Fruit fly (Drosophila melanogaster): ENCODE measurements around the gene Samuel.

The Samuel gene

dm6 chr2L:11049723-11050122, 17.1 kb downstream of the Samuel start (continued):
- TF ChIP-seq croc (GFP tag; conservative IDR thresholded peaks at IDR 0.05) (no peak), CG18764 (GFP tag; optimal IDR thresholded peaks at IDR 0.05) (no peak), CG11723 (GFP tag; optimal IDR thresholded peaks at IDR 0.05) (no peak), CG3407 (GFP tag; optimal IDR thresholded peaks at IDR 0.05) (no peak), Rx (GFP tag; IDR thresholded peaks at IDR 0.05) (no peak)

dm6 chr2L:11048307-11048706, 18.5 kb downstream of the Samuel start:
- no peak for TF ChIP-seq CG3847 (GFP tag; IDR thresholded peaks at IDR 0.05)

dm6 chr2L:11046051-11046450, 20.7 kb downstream of the Samuel start:
- peak; percentile 37; the same call in 1 of the 2 replicates for TF ChIP-seq CG4360 (GFP tag; IDR thresholded peaks at IDR 0.05)
- TF ChIP-seq CG4424 (GFP tag; optimal IDR thresholded peaks at IDR 0.05) = no peak
- TF ChIP-seq eve (GFP tag; optimal IDR thresholded peaks at IDR 0.05) = peak in 1 of 2 experiments; percentile 1
- no peak for TF ChIP-seq Hmx (GFP tag; optimal IDR thresholded peaks at IDR 0.05)
- 0 out of 2 replicates have a peak, but pooled peaks have one; percentile 7 for TF ChIP-seq vvl (GFP tag; IDR thresholded peaks at IDR 0.05)

dm6 chr2L:11045467-11045914, 21.3 kb downstream of the Samuel start:
- TF ChIP-seq Dp (GFP tag; optimal IDR thresholded peaks at IDR 0.05) = no peak
- TF ChIP-seq kni (GFP tag; optimal IDR thresholded peaks at IDR 0.05) = peak; percentile 26
- TF ChIP-seq C15 (GFP tag; IDR thresholded peaks at IDR 0.05) = no peak
- peak; percentile 35 for TF ChIP-seq CG3163 (GFP tag; optimal IDR thresholded peaks at IDR 0.05)
- no peak for TF ChIP-seq ems (GFP tag; optimal IDR thresholded peaks at IDR 0.05)
- peak; percentile 11 for TF ChIP-seq CG12769 (tag; optimal IDR thresholded peaks at IDR 0.05)
- TF ChIP-seq HLHmδ (GFP tag; optimal IDR thresholded peaks at IDR 0.05) = peak; percentile 6
- no peak for TF ChIP-seq Hmx (GFP tag; optimal IDR thresholded peaks at IDR 0.05)
- no peak for TF ChIP-seq H15 (GFP tag; IDR thresholded peaks at IDR 0.05)
- no peak for TF ChIP-seq CG7786 (GFP tag; optimal IDR thresholded peaks at IDR 0.05)
- TF ChIP-seq zfh2 (GFP tag; optimal IDR thresholded peaks at IDR 0.05) = no peak
- TF ChIP-seq ato (GFP tag; IDR thresholded peaks at IDR 0.05; ENCODE audit: partially characterized antibody) = no peak
- no peak for TF ChIP-seq Spps (tag; optimal IDR thresholded peaks at IDR 0.05)
- TF ChIP-seq Jarid2 (GFP tag; optimal IDR thresholded peaks at IDR 0.05) = no peak
- TF ChIP-seq sd (tag; optimal IDR thresholded peaks at IDR 0.05) = peak; percentile 38
- TF ChIP-seq CG8281 (tag; optimal IDR thresholded peaks at IDR 0.05) = no peak
- no peak for TF ChIP-seq tgo (GFP tag; IDR thresholded peaks at IDR 0.05)
- TF ChIP-seq CG6654 (GFP tag; optimal IDR thresholded peaks at IDR 0.05) = no peak
- TF ChIP-seq danr (GFP tag; IDR thresholded peaks at IDR 0.05) = no peak
- TF ChIP-seq ttk (GFP tag; IDR thresholded peaks at IDR 0.05) = no peak
- no peak for TF ChIP-seq Rfx (GFP tag; IDR thresholded peaks at IDR 0.05)
- peak in 1 of 2 experiments; percentile 96 for TF ChIP-seq Hr78 (GFP tag; optimal IDR thresholded peaks at IDR 0.05)
- no peak for TF ChIP-seq CG5953 (GFP tag; IDR thresholded peaks at IDR 0.05)
- TF ChIP-seq Mrtf (GFP tag; IDR thresholded peaks at IDR 0.05) = no peak
- peak; percentile 79 for TF ChIP-seq crol (GFP tag; IDR thresholded peaks at IDR 0.05)
- no peak for TF ChIP-seq scrt (GFP tag; optimal IDR thresholded peaks at IDR 0.05)
- TF ChIP-seq D (optimal IDR thresholded peaks at IDR 0.05) = no peak
- TF ChIP-seq D (GFP tag; optimal IDR thresholded peaks at IDR 0.05) = no peak

Data from whole organism, embryonic.